Worm (Caenorhabditis elegans) whole organism, midembryonic: ENCODE results near the gene hot-2.

Source experiments
- cog-1 ChIP-seq: sonication (generic microtip); optimal IDR thresholded peaks from 2 replicates; lab custom pipeline; 2016; ENCODE audit warnings: missing genetic modification characterization, missing compliant biosample characterization
- med-1 ChIP-seq: sonication (generic microtip); optimal IDR thresholded peaks from 2 replicates; lab custom pipeline; 2017; ENCODE audit warnings: missing genetic modification characterization, mild to moderate bottlenecking, missing compliant biosample characterization, antibody characterized with exemption, missing genetic modification reagents; ENCODE audit not compliant: insufficient read depth
- ref-1 ChIP-seq: fragments of 200-800 bp; sonication (Bioruptor generic); conservative IDR thresholded peaks from 2 replicates; pipeline ENCODE4 v1.3.6; 2022; ENCODE audit warnings: missing genetic modification reagents, missing genetic modification characterization, missing compliant biosample characterization
- ztf-23 ChIP-seq: fragments of 200-800 bp; sonication (Bioruptor generic); IDR thresholded peaks from 2 replicates; pipeline ENCODE4 v1.3.6; 2022; ENCODE audit warnings: missing genetic modification reagents, missing genetic modification characterization, missing compliant biosample characterization

DNA sequence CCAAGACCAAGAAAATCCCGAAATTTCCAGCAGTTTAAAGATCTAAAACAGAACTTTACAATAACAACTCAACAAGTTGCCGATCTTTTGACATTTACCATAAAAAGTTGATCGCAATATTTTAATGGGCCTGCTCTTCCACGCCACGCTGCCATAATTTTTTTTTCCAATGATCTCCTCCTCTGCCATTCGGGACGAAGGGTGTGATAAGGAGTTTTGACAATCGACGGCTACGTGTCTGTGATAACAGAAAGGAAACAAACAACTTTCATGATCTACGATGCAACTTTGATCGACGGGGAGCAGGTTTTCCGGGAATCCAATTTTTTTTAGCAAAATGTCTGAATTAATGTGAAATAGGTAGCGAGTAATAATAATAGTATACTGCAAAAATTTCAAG, 32.4 kb downstream of the hot-2 start:
- no peak for TF ChIP-seq med-1
- TF ChIP-seq ztf-23 (GFP tag; lab: Robert Waterston, UW): no peak
- no peak for TF ChIP-seq ref-1 (GFP tag; lab: Robert Waterston, UW)
- TF ChIP-seq cog-1 (tag; lab: Kevin White, UChicago): no peak
